Fruit fly (Drosophila melanogaster) whole organism, embryonic: ENCODE measurements around the gene CG15537.

ENCODE experiments used
- Bgb ChIP-seq: fragments of 200-800 bp; sonication (Bioruptor generic); IDR thresholded peaks from 2 replicates; pipeline ENCODE4 v1.3.6; 2022; ENCODE audit warnings: missing biosample characterization, missing genetic modification characterization; ENCODE audit not compliant: partially characterized antibody
- CG10274 ChIP-seq: fragments of 200-800 bp; sonication (Bioruptor generic); optimal IDR thresholded peaks from 3 replicates; lab custom pipeline; 2017; ENCODE audit warnings: missing biosample characterization, mild to moderate bottlenecking, missing genetic modification characterization
- CG10654 ChIP-seq: fragments of 200-800 bp; sonication (Bioruptor generic); optimal IDR thresholded peaks from 2 replicates; lab custom pipeline; 2016; ENCODE audit warnings: missing biosample characterization, missing genetic modification characterization
- CG11560 ChIP-seq: fragments of 200-800 bp; sonication (Bioruptor generic); IDR thresholded peaks from 3 replicates; pipeline ENCODE4 v1.3.6; 2022; ENCODE audit warnings: missing biosample characterization, missing genetic modification characterization
- CG12942 ChIP-seq: fragments of 200-800 bp; sonication (Bioruptor generic); optimal IDR thresholded peaks from 3 replicates; lab custom pipeline; 2016; ENCODE audit warnings: missing biosample characterization, missing genetic modification characterization
- CG1529 ChIP-seq: fragments of 200-800 bp; sonication (Bioruptor generic); optimal IDR thresholded peaks from 3 replicates; lab custom pipeline; 2018; ENCODE audit warnings: missing biosample characterization, missing genetic modification characterization
- CG15514 ChIP-seq: fragments of 200-800 bp; sonication (Bioruptor generic); optimal IDR thresholded peaks from 3 replicates; lab custom pipeline; 2017; ENCODE audit warnings: missing biosample characterization, missing genetic modification characterization, mild to moderate bottlenecking, moderate library complexity, missing genetic modification reagents
- CG16779 ChIP-seq: fragments of 200-800 bp; sonication (Bioruptor generic); IDR thresholded peaks from 2 replicates; pipeline ENCODE4 v1.3.6; 2022; ENCODE audit warnings: missing biosample characterization, missing genetic modification characterization
- CG17361 ChIP-seq: fragments of 200-800 bp; sonication (Bioruptor generic); IDR thresholded peaks from 3 replicates; pipeline ENCODE4 v1.3.6; 2022; ENCODE audit warnings: missing biosample characterization, missing genetic modification characterization
- CG18476 ChIP-seq: fragments of 200-800 bp; sonication (Bioruptor generic); optimal IDR thresholded peaks from 2 replicates; lab custom pipeline; 2016; ENCODE audit warnings: missing biosample characterization, mild to moderate bottlenecking, missing genetic modification characterization
- CG18599 ChIP-seq: fragments of 200-800 bp; sonication (Bioruptor generic); optimal IDR thresholded peaks from 3 replicates; lab custom pipeline; 2017; ENCODE audit warnings: missing biosample characterization, missing genetic modification characterization, mild to moderate bottlenecking, moderate library complexity, missing genetic modification reagents
- CG33557 ChIP-seq: fragments of 200-800 bp; sonication (Bioruptor generic); optimal IDR thresholded peaks from 2 replicates; lab custom pipeline; 2019; ENCODE audit warnings: missing biosample characterization, mild to moderate bottlenecking, missing genetic modification characterization, moderate library complexity
- CG34224 ChIP-seq: fragments of 200-800 bp; sonication (Bioruptor generic); IDR thresholded peaks from 3 replicates; pipeline ENCODE4 v1.3.6; 2022; ENCODE audit warnings: missing biosample characterization, missing genetic modification characterization; ENCODE audit not compliant: partially characterized antibody
- CG3838 ChIP-seq: fragments of 200-800 bp; sonication (Bioruptor generic); optimal IDR thresholded peaks from 3 replicates; lab custom pipeline; 2016; ENCODE audit warnings: missing biosample characterization, missing genetic modification characterization
- CG4360 ChIP-seq: fragments of 200-800 bp; sonication (Bioruptor generic); IDR thresholded peaks from 2 replicates; pipeline ENCODE4 v1.3.6; 2022; ENCODE audit warnings: missing biosample characterization, missing genetic modification characterization
- CG43689 ChIP-seq: fragments of 200-800 bp; sonication (Bioruptor generic); IDR thresholded peaks from 2 replicates; pipeline ENCODE4 v1.3.6; 2022; ENCODE audit warnings: missing biosample characterization, missing genetic modification characterization
- CG6254 ChIP-seq: fragments of 200-800 bp; sonication (Bioruptor generic); optimal IDR thresholded peaks from 3 replicates; lab custom pipeline; 2017; ENCODE audit warnings: mild to moderate bottlenecking, missing biosample characterization, missing genetic modification reagents, missing genetic modification characterization
- CHES-1-like ChIP-seq: fragments of 200-800 bp; sonication (Bioruptor generic); optimal IDR thresholded peaks from 2 replicates; lab custom pipeline; 2016; ENCODE audit warnings: missing biosample characterization, missing genetic modification characterization
- CTCF ChIP-seq: fragments of 200-800 bp; sonication (Bioruptor generic); optimal IDR thresholded peaks from 2 replicates; lab custom pipeline; 2017; ENCODE audit warnings: missing biosample characterization, mild to moderate bottlenecking, missing genetic modification characterization, moderate library complexity
- D19A ChIP-seq: fragments of 200-800 bp; optimal IDR thresholded peaks from 3 replicates; lab custom pipeline; 2019; ENCODE audit warnings: missing biosample characterization, mild to moderate bottlenecking, missing genetic modification characterization, moderate library complexity
- Lhr ChIP-seq: fragments of 200-800 bp; sonication (Bioruptor generic); optimal IDR thresholded peaks from 3 replicates; lab custom pipeline; 2017; ENCODE audit warnings: mild to moderate bottlenecking, missing biosample characterization, missing genetic modification reagents, missing genetic modification characterization
- MBD-R2 ChIP-seq: fragments of 200-800 bp; sonication (Bioruptor generic); IDR thresholded peaks from 2 replicates; pipeline ENCODE4 v1.3.6; 2022; ENCODE audit warnings: missing biosample characterization, missing genetic modification characterization
- Myb ChIP-seq: fragments of 200-800 bp; sonication (Bioruptor generic); optimal IDR thresholded peaks from 2 replicates; lab custom pipeline; 2016; ENCODE audit warnings: missing biosample characterization, missing genetic modification characterization
- Pdp1 ChIP-seq, 2 experiments: fragments of 200-800 bp; sonication (Bioruptor generic); optimal IDR thresholded peaks; 3 replicates each; lab custom pipeline; 2016; ENCODE audit warnings: missing biosample characterization in 2 of 2, missing genetic modification characterization in 2 of 2, mild to moderate bottlenecking in 1 of 2, moderate library complexity in 1 of 2
- Tbp ChIP-seq: fragments of >200 bp; optimal IDR thresholded peaks from 2 replicates; lab custom pipeline; 2018; ENCODE audit warnings: missing biosample characterization, missing genetic modification characterization
- Xbp1 ChIP-seq: fragments of 200-800 bp; sonication (Bioruptor generic); optimal IDR thresholded peaks from 3 replicates; lab custom pipeline; 2016; ENCODE audit warnings: missing biosample characterization, mild to moderate bottlenecking, missing genetic modification characterization
- Xrp1 ChIP-seq: fragments of 200-800 bp; sonication (Bioruptor generic); IDR thresholded peaks from 2 replicates; pipeline ENCODE4 v1.3.6; 2022; ENCODE audit warnings: missing biosample characterization, missing genetic modification characterization
- aop ChIP-seq: fragments of 200-800 bp; sonication (Bioruptor generic); IDR thresholded peaks from 2 replicates; pipeline ENCODE4 v1.3.6; 2022; ENCODE audit warnings: missing biosample characterization, missing genetic modification characterization
- bbx ChIP-seq: fragments of 200-800 bp; sonication (Bioruptor generic); IDR thresholded peaks from 2 replicates; pipeline ENCODE4 v1.3.6; 2022; ENCODE audit warnings: missing biosample characterization, missing genetic modification characterization; ENCODE audit not compliant: partially characterized antibody
- chinmo ChIP-seq: fragments of 200-800 bp; sonication (Bioruptor generic); IDR thresholded peaks from 4 replicates; pipeline ENCODE4 v1.3.6; 2022; ENCODE audit warnings: missing biosample characterization, missing genetic modification characterization; ENCODE audit not compliant: partially characterized antibody
- en ChIP-seq: fragments of 200-800 bp; sonication (Bioruptor generic); optimal IDR thresholded peaks from 2 replicates; lab custom pipeline; 2016; ENCODE audit warnings: missing biosample characterization, missing genetic modification characterization
- kay ChIP-seq: fragments of 200-800 bp; sonication (Bioruptor generic); optimal IDR thresholded peaks from 2 replicates; lab custom pipeline; 2016; ENCODE audit warnings: missing biosample characterization, missing genetic modification characterization
- luna ChIP-seq: fragments of 200-800 bp; sonication (Bioruptor generic); optimal IDR thresholded peaks from 2 replicates; lab custom pipeline; 2016; ENCODE audit warnings: missing biosample characterization, missing genetic modification characterization
- mirr ChIP-seq: fragments of 200-800 bp; sonication (Bioruptor generic); optimal IDR thresholded peaks from 3 replicates; lab custom pipeline; 2018; ENCODE audit warnings: missing biosample characterization, mild to moderate bottlenecking, missing genetic modification characterization
- org-1 ChIP-seq: fragments of 200-800 bp; sonication (Bioruptor generic); optimal IDR thresholded peaks from 2 replicates; lab custom pipeline; 2017; ENCODE audit warnings: missing biosample characterization, missing genetic modification characterization
- ro ChIP-seq: fragments of 200-800 bp; sonication (Bioruptor generic); IDR thresholded peaks from 2 replicates; pipeline ENCODE4 v1.3.6; 2022; ENCODE audit warnings: missing biosample characterization, missing genetic modification characterization
- sd ChIP-seq: fragments of 200-800 bp; sonication (Bioruptor generic); optimal IDR thresholded peaks from 3 replicates; lab custom pipeline; 2018; ENCODE audit warnings: missing biosample characterization, mild to moderate bottlenecking, missing genetic modification characterization, moderate library complexity
- sens ChIP-seq: fragments of 200-800 bp; sonication (Bioruptor generic); peaks from one replicate; lab custom pipeline; 2016; ENCODE audit warnings: missing biosample characterization, missing genetic modification characterization
- seq ChIP-seq: fragments of 200-800 bp; sonication (Bioruptor generic); IDR thresholded peaks from 2 replicates; pipeline ENCODE4 v1.3.6; 2022; ENCODE audit warnings: missing biosample characterization, missing genetic modification characterization
- sim ChIP-seq: fragments of 200-800 bp; sonication (Bioruptor generic); IDR thresholded peaks from 2 replicates; pipeline ENCODE4 v1.3.6; 2022; ENCODE audit warnings: missing biosample characterization, missing genetic modification characterization
- slbo ChIP-seq: fragments of 200-800 bp; sonication (Bioruptor generic); IDR thresholded peaks from 2 replicates; pipeline ENCODE4 v1.3.6; 2022; ENCODE audit warnings: missing biosample characterization, missing genetic modification characterization
- slou ChIP-seq: fragments of 200-800 bp; sonication (Bioruptor generic); optimal IDR thresholded peaks from 3 replicates; lab custom pipeline; 2016; ENCODE audit warnings: missing biosample characterization, missing genetic modification characterization
- stwl ChIP-seq: fragments of 200-800 bp; sonication (Bioruptor generic); optimal IDR thresholded peaks from 3 replicates; lab custom pipeline; 2018; ENCODE audit warnings: missing biosample characterization, mild to moderate bottlenecking, missing genetic modification characterization, moderate library complexity
- tll ChIP-seq, 2 experiments: fragments of 200-800 bp in 1 of 2; fragments of >200 bp in 1 of 2; sonication (Bioruptor generic) in 1 of 2; optimal IDR thresholded peaks; 2 replicates each; lab custom pipeline; 2017 to 2019; ENCODE audit warnings: missing biosample characterization in 2 of 2, missing genetic modification characterization in 2 of 2, mild to moderate bottlenecking in 1 of 2, moderate library complexity in 1 of 2
- twi ChIP-seq: fragments of 200-800 bp; optimal IDR thresholded peaks from 2 replicates; lab custom pipeline; 2019; ENCODE audit warnings: missing biosample characterization, mild to moderate bottlenecking, missing genetic modification characterization, moderate library complexity
- unc-4 ChIP-seq: fragments of 200-800 bp; sonication (Bioruptor generic); IDR thresholded peaks from 2 replicates; pipeline ENCODE4 v1.3.6; 2022; ENCODE audit warnings: missing biosample characterization, missing genetic modification characterization; ENCODE audit not compliant: partially characterized antibody
- vvl ChIP-seq: fragments of 200-800 bp; sonication (Bioruptor generic); IDR thresholded peaks from 2 replicates; pipeline ENCODE4 v1.3.6; 2022; ENCODE audit warnings: missing biosample characterization, missing genetic modification characterization
- zfh2 ChIP-seq: fragments of 200-800 bp; sonication (Bioruptor generic); optimal IDR thresholded peaks from 2 replicates; lab custom pipeline; 2016; ENCODE audit warnings: missing biosample characterization, missing genetic modification characterization

The CG15537 gene

dm6 chr3R:30466515-30466914, 23.1 kb upstream of the CG15537 start (continued):
- peak; percentile 4 for TF ChIP-seq CG15514 (GFP tag; lab: Kevin White, UChicago)
- TF ChIP-seq Tbp (GFP tag; lab: Kevin White, UChicago) = no peak
- no peak for TF ChIP-seq Xbp1 (GFP tag; lab: Kevin White, UChicago)
- TF ChIP-seq CG4360 = no peak
- no peak for TF ChIP-seq D19A (tag; lab: Kevin White, UChicago)
- TF ChIP-seq unc-4 (GFP tag; lab: Robert Waterston, UW) = no peak
- TF ChIP-seq Pdp1 (GFP tag; optimal IDR thresholded peaks at IDR 0.05; lab: Kevin White, UChicago) = peak in 1 of 2 experiments; percentile 95
- TF ChIP-seq Xrp1 (GFP tag; lab: Robert Waterston, UW) = no peak
- TF ChIP-seq chinmo (GFP tag; lab: Robert Waterston, UW) = 0 out of 4 replicates have a peak, but pooled peaks have one; percentile 28
- TF ChIP-seq CG16779 (GFP tag; lab: Robert Waterston, UW) = no peak
- no peak for TF ChIP-seq CG11560 (tag; lab: Robert Waterston, UW)
- no peak for TF ChIP-seq Myb (GFP tag; lab: Kevin White, UChicago)
- TF ChIP-seq CG18599 (GFP tag; lab: Kevin White, UChicago) = no peak
- TF ChIP-seq ro (GFP tag; lab: Robert Waterston, UW) = no peak
- no peak for TF ChIP-seq mirr (GFP tag; lab: Kevin White, UChicago)
- TF ChIP-seq vvl (GFP tag; lab: Robert Waterston, UW) = 0 out of 2 replicates have a peak, but pooled peaks have one; percentile 15
- TF ChIP-seq twi (tag; lab: Kevin White, UChicago) = peak; percentile 30
- TF ChIP-seq sd = peak; percentile 10
- peak in 1 of 2 experiments; percentile 31 for TF ChIP-seq tll (GFP tag; optimal IDR thresholded peaks at IDR 0.05; lab: Kevin White, UChicago)
- TF ChIP-seq, all 482 proteins: peak for 13

dm6 chr3R:30465775-30466494, 22.5 kb upstream of the CG15537 start, which contains the start of gene PH4alphaEFB:
Gene PH4alphaEFB (plus strand): TSS chr3R:30466050.
- TF ChIP-seq chinmo (GFP tag; lab: Robert Waterston, UW) (peak; percentile 56; the same call in 1 of the 4 replicates), D19A (tag; lab: Kevin White, UChicago) (peak; percentile 43), CG12942 (GFP tag; lab: Kevin White, UChicago) (no peak), CG1529 (GFP tag; lab: Kevin White, UChicago) (no peak), slbo (GFP tag; lab: Robert Waterston, UW) (no peak), CG6254 (GFP tag; lab: Kevin White, UChicago) (no peak), CG34224 (GFP tag; lab: Robert Waterston, UW) (peak; percentile 75), CG3838 (GFP tag; lab: Kevin White, UChicago) (no peak), sens (GFP tag; lab: Kevin White, UChicago) (peak; percentile 94), zfh2 (GFP tag; lab: Kevin White, UChicago) (no peak), luna (GFP tag; lab: Kevin White, UChicago) (no peak), CG10654 (no peak), Myb (GFP tag; lab: Kevin White, UChicago) (no peak), Bgb (GFP tag; lab: Robert Waterston, UW) (peak; percentile 47; the same call in 1 of the 2 replicates), CHES-1-like (GFP tag; lab: Kevin White, UChicago) (no peak), CG17361 (GFP tag; lab: Robert Waterston, UW) (no peak), bbx (no peak), unc-4 (GFP tag; lab: Robert Waterston, UW) (no peak; the same call in 1 of the 2 replicates), MBD-R2 (GFP tag; lab: Robert Waterston, UW) (no peak), kay (GFP tag; lab: Kevin White, UChicago) (no peak), org-1 (GFP tag; lab: Kevin White, UChicago) (no peak), Lhr (GFP tag; lab: Kevin White, UChicago) (no peak), CG43689 (GFP tag; lab: Robert Waterston, UW) (no peak), CTCF (peak; percentile 1), stwl (tag; lab: Kevin White, UChicago) (no peak), slou (GFP tag; lab: Kevin White, UChicago) (no peak), sim (GFP tag; lab: Robert Waterston, UW) (no peak), aop (GFP tag; lab: Robert Waterston, UW) (no peak), CG10274 (GFP tag; lab: Kevin White, UChicago) (no peak), CG18476 (no peak), CG33557 (peak; percentile 7), seq (GFP tag; lab: Robert Waterston, UW) (no peak), en (GFP tag; lab: Kevin White, UChicago) (no peak)
